Fruit fly (Drosophila melanogaster) whole organism, adult: ENCODE data around the gene Syx17.

Source experiments
- CG11617 ChIP-seq: fragments of 200-800 bp; sonication (Bioruptor generic); optimal IDR thresholded peaks from 2 replicates; lab custom pipeline; 2017; ENCODE audit warnings: mild to moderate bottlenecking, missing biosample characterization, missing genetic modification reagents, missing genetic modification characterization
- CG12768 ChIP-seq: fragments of 200-800 bp; sonication (Bioruptor generic); optimal IDR thresholded peaks from 2 replicates; lab custom pipeline; 2017; ENCODE audit warnings: missing biosample characterization, missing genetic modification characterization, mild to moderate bottlenecking, moderate library complexity, missing genetic modification reagents
- CG14711 ChIP-seq: fragments of 200-800 bp; sonication (Bioruptor generic); optimal IDR thresholded peaks from 2 replicates; lab custom pipeline; 2018; ENCODE audit warnings: missing biosample characterization, mild to moderate bottlenecking, missing genetic modification characterization, moderate library complexity
- CG7045 ChIP-seq: fragments of 200-800 bp; sonication (Bioruptor generic); optimal IDR thresholded peaks from 2 replicates; lab custom pipeline; 2017; ENCODE audit warnings: missing biosample characterization, mild to moderate bottlenecking, missing genetic modification characterization
- CG7101 ChIP-seq: fragments of 200-800 bp; sonication (Bioruptor generic); optimal IDR thresholded peaks from 2 replicates; lab custom pipeline; 2018; ENCODE audit warnings: missing biosample characterization, mild to moderate bottlenecking, missing genetic modification characterization, moderate library complexity
- Clk ChIP-seq: fragments of 200-800 bp; sonication (Bioruptor generic); optimal IDR thresholded peaks from 2 replicates; lab custom pipeline; 2017; ENCODE audit warnings: missing biosample characterization, missing genetic modification characterization
- Crg-1 ChIP-seq: fragments of 200-800 bp; sonication (Bioruptor generic); optimal IDR thresholded peaks from 2 replicates; lab custom pipeline; 2016; ENCODE audit warnings: missing biosample characterization, missing genetic modification characterization
- kay ChIP-seq: fragments of 200-800 bp; sonication (Bioruptor generic); peaks from one replicate; lab custom pipeline; 2016; ENCODE audit warnings: missing biosample characterization, missing genetic modification characterization, borderline replicate concordance
- ovo ChIP-seq: fragments of 200-800 bp; sonication (Bioruptor generic); optimal IDR thresholded peaks from 2 replicates; lab custom pipeline; 2016; ENCODE audit warnings: missing biosample characterization, missing genetic modification characterization
- tj ChIP-seq: fragments of 200-800 bp; sonication (Bioruptor generic); optimal IDR thresholded peaks from 3 replicates; lab custom pipeline; 2017; ENCODE audit warnings: missing biosample characterization, mild to moderate bottlenecking, missing genetic modification characterization, moderate library complexity
- toe ChIP-seq: fragments of 200-800 bp; sonication (Bioruptor generic); optimal IDR thresholded peaks from 2 replicates; lab custom pipeline; 2016; ENCODE audit warnings: missing biosample characterization, missing genetic modification characterization

DNA sequence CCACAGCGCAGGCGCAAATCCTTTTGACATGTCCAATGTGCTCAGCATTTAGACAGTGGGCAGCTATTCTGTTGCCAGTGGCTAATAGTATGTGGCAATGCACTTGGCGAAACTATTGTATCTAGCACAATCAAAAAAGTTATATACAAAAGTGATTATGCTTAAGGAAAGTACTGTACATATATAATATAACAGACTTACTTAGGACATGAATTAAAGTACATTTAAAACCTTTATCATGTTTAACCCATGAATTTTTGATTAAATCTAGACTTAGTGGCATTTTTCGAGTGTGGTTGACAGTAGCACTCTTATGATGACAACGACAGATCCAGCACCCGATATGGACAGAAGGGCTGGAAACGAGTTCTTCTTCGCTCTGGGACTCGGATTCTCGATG is 20.2 kb upstream of the Syx17 start:
- TF ChIP-seq CG12768: no peak
- no peak for TF ChIP-seq ovo (GFP tag; lab: Kevin White, UChicago)
- no peak for TF ChIP-seq CG7101 (tag; lab: Kevin White, UChicago)
- no peak for TF ChIP-seq kay
- TF ChIP-seq tj (GFP tag; lab: Kevin White, UChicago): no peak
- no peak for TF ChIP-seq CG7045 (GFP tag; lab: Kevin White, UChicago)
- no peak for TF ChIP-seq Clk (GFP tag; lab: Kevin White, UChicago)
- no peak for TF ChIP-seq toe
- no peak for TF ChIP-seq CG14711 (tag; lab: Kevin White, UChicago)
- no peak for TF ChIP-seq Crg-1 (GFP tag; lab: Kevin White, UChicago)
- TF ChIP-seq CG11617 (GFP tag; lab: Kevin White, UChicago): no peak
